Fruit fly (Drosophila melanogaster) whole organism, embryonic: ENCODE data around the gene CG13843.

ENCODE experiments used
- Adf1 ChIP-seq: fragments of 200-800 bp; sonication (Bioruptor generic); IDR thresholded peaks from 2 replicates; pipeline ENCODE4 v1.3.6; 2022; ENCODE audit warnings: missing biosample characterization, missing genetic modification characterization
- BEAF-32 ChIP-seq: fragments of 200-800 bp; sonication (Bioruptor generic); optimal IDR thresholded peaks from 3 replicates; lab custom pipeline; 2017; ENCODE audit warnings: missing biosample characterization, missing genetic modification characterization, mild to moderate bottlenecking, moderate library complexity, missing genetic modification reagents
- CG1024 ChIP-seq: fragments of 200-800 bp; sonication (Bioruptor generic); IDR thresholded peaks from 2 replicates; pipeline ENCODE4 v1.3.6; 2022; ENCODE audit warnings: missing biosample characterization, missing genetic modification characterization
- CG10321 ChIP-seq: fragments of 200-800 bp; sonication (Bioruptor generic); IDR thresholded peaks from 2 replicates; pipeline ENCODE4 v1.3.6; 2022; ENCODE audit warnings: missing biosample characterization, missing genetic modification characterization
- CG12391 ChIP-seq: fragments of 200-800 bp; sonication (Bioruptor generic); optimal IDR thresholded peaks from 3 replicates; lab custom pipeline; 2018; ENCODE audit warnings: missing biosample characterization, mild to moderate bottlenecking, missing genetic modification characterization, moderate library complexity
- CG13296 ChIP-seq: fragments of 200-800 bp; sonication (Bioruptor generic); optimal IDR thresholded peaks from 3 replicates; lab custom pipeline; 2018; ENCODE audit warnings: missing biosample characterization, mild to moderate bottlenecking, missing genetic modification characterization
- CG13894 ChIP-seq: fragments of 200-800 bp; sonication (Bioruptor generic); optimal IDR thresholded peaks from 3 replicates; lab custom pipeline; 2018; ENCODE audit warnings: missing biosample characterization, mild to moderate bottlenecking, missing genetic modification characterization, moderate library complexity
- CG16863 ChIP-seq: fragments of 200-800 bp; sonication (Bioruptor generic); optimal IDR thresholded peaks from 3 replicates; lab custom pipeline; 2016; ENCODE audit warnings: missing biosample characterization, missing genetic modification characterization
- CG17612 ChIP-seq: fragments of 200-800 bp; sonication (Bioruptor generic); IDR thresholded peaks from 2 replicates; pipeline ENCODE4 v1.3.6; 2022; ENCODE audit warnings: missing biosample characterization, missing genetic modification characterization
- CG3065 ChIP-seq: fragments of 200-800 bp; sonication (Bioruptor generic); optimal IDR thresholded peaks from 2 replicates; lab custom pipeline; 2016; ENCODE audit warnings: missing biosample characterization, missing genetic modification characterization
- CG32772 ChIP-seq: fragments of 200-800 bp; sonication (Bioruptor generic); IDR thresholded peaks from 2 replicates; pipeline ENCODE4 v1.3.6; 2022; ENCODE audit warnings: missing biosample characterization, missing genetic modification characterization
- CG34224 ChIP-seq: fragments of 200-800 bp; sonication (Bioruptor generic); IDR thresholded peaks from 3 replicates; pipeline ENCODE4 v1.3.6; 2022; ENCODE audit warnings: missing biosample characterization, missing genetic modification characterization; ENCODE audit not compliant: partially characterized antibody
- CG4360 ChIP-seq: fragments of 200-800 bp; sonication (Bioruptor generic); IDR thresholded peaks from 2 replicates; pipeline ENCODE4 v1.3.6; 2022; ENCODE audit warnings: missing biosample characterization, missing genetic modification characterization
- CG4854 ChIP-seq: fragments of 200-800 bp; sonication (Bioruptor generic); optimal IDR thresholded peaks from 2 replicates; lab custom pipeline; 2016; ENCODE audit warnings: missing biosample characterization, missing genetic modification characterization, inconsistent platforms
- CG6175 ChIP-seq: fragments of 200-800 bp; sonication (Bioruptor generic); IDR thresholded peaks from 3 replicates; pipeline ENCODE4 v1.3.6; 2022; ENCODE audit warnings: missing biosample characterization, missing genetic modification characterization
- CG6654 ChIP-seq: fragments of 200-800 bp; sonication (Bioruptor generic); optimal IDR thresholded peaks from 2 replicates; lab custom pipeline; 2017; ENCODE audit warnings: missing biosample characterization, mild to moderate bottlenecking, missing genetic modification characterization
- CG7745 ChIP-seq: fragments of 200-800 bp; sonication (Bioruptor generic); optimal IDR thresholded peaks from 2 replicates; lab custom pipeline; 2018; ENCODE audit warnings: missing biosample characterization, mild to moderate bottlenecking, missing genetic modification characterization, moderate library complexity
- CG7839 ChIP-seq: fragments of 200-800 bp; sonication (Bioruptor generic); optimal IDR thresholded peaks from 3 replicates; lab custom pipeline; 2018; ENCODE audit warnings: missing biosample characterization, mild to moderate bottlenecking, missing genetic modification characterization, moderate library complexity
- CG7987 ChIP-seq: fragments of 200-800 bp; sonication (Bioruptor generic); optimal IDR thresholded peaks from 2 replicates; lab custom pipeline; 2018; ENCODE audit warnings: missing biosample characterization, mild to moderate bottlenecking, missing genetic modification characterization, moderate library complexity
- CG8359 ChIP-seq: fragments of 200-800 bp; sonication (Bioruptor generic); optimal IDR thresholded peaks from 2 replicates; lab custom pipeline; 2017; ENCODE audit warnings: missing biosample characterization, mild to moderate bottlenecking, missing genetic modification characterization, borderline replicate concordance
- CG9932 ChIP-seq: fragments of 200-800 bp; sonication (Bioruptor generic); IDR thresholded peaks from 2 replicates; pipeline ENCODE4 v1.3.6; 2022; ENCODE audit warnings: missing biosample characterization, missing genetic modification characterization
- Dip2 ChIP-seq: fragments of 200-800 bp; sonication (Bioruptor generic); IDR thresholded peaks from 2 replicates; pipeline ENCODE4 v1.3.6; 2022; ENCODE audit warnings: missing biosample characterization, missing genetic modification characterization
- HLH54F ChIP-seq: fragments of 200-800 bp; sonication (Bioruptor generic); optimal IDR thresholded peaks from 3 replicates; lab custom pipeline; 2016; ENCODE audit warnings: missing biosample characterization, missing genetic modification characterization
- Hey ChIP-seq: fragments of 200-800 bp; sonication (Bioruptor generic); optimal IDR thresholded peaks from 3 replicates; lab custom pipeline; 2018; ENCODE audit warnings: missing biosample characterization, mild to moderate bottlenecking, missing genetic modification characterization
- Lpt ChIP-seq: fragments of >200 bp; optimal IDR thresholded peaks from 2 replicates; lab custom pipeline; 2018; ENCODE audit warnings: missing biosample characterization, missing genetic modification characterization
- NK7.1 ChIP-seq: fragments of 200-800 bp; sonication (Bioruptor generic); optimal IDR thresholded peaks from 3 replicates; lab custom pipeline; 2016; ENCODE audit warnings: missing biosample characterization, missing genetic modification characterization
- Nf-YB ChIP-seq: fragments of 200-800 bp; sonication (Bioruptor generic); optimal IDR thresholded peaks from 3 replicates; lab custom pipeline; 2019; ENCODE audit warnings: missing biosample characterization, mild to moderate bottlenecking, missing genetic modification characterization, moderate library complexity
- Rx ChIP-seq: fragments of 200-800 bp; sonication (Bioruptor generic); IDR thresholded peaks from 2 replicates; pipeline ENCODE4 v1.3.6; 2022; ENCODE audit warnings: missing biosample characterization, missing genetic modification characterization
- abd-A ChIP-seq: fragments of 200-800 bp; sonication (Bioruptor generic); optimal IDR thresholded peaks from 3 replicates; lab custom pipeline; 2019; ENCODE audit warnings: missing biosample characterization, mild to moderate bottlenecking, missing genetic modification characterization, moderate library complexity
- amos ChIP-seq: fragments of 200-800 bp; sonication (Bioruptor generic); IDR thresholded peaks from 2 replicates; pipeline ENCODE4 v1.3.6; 2022; ENCODE audit warnings: missing biosample characterization, missing genetic modification characterization; ENCODE audit not compliant: partially characterized antibody
- ash1 ChIP-seq: fragments of 200-800 bp; sonication (Bioruptor generic); optimal IDR thresholded peaks from 2 replicates; lab custom pipeline; 2018; ENCODE audit warnings: missing biosample characterization, mild to moderate bottlenecking, missing genetic modification characterization
- az2 ChIP-seq: fragments of 200-800 bp; sonication (Bioruptor generic); optimal IDR thresholded peaks from 3 replicates; lab custom pipeline; 2016; ENCODE audit warnings: missing biosample characterization, missing genetic modification characterization
- corto ChIP-seq: fragments of 200-800 bp; sonication (Bioruptor generic); optimal IDR thresholded peaks from 2 replicates; lab custom pipeline; 2016; ENCODE audit warnings: missing biosample characterization, mild to moderate bottlenecking, missing genetic modification characterization, moderate library complexity
- crol ChIP-seq: fragments of 200-800 bp; sonication (Bioruptor generic); IDR thresholded peaks from 2 replicates; pipeline ENCODE4 v1.3.6; 2022; ENCODE audit warnings: missing biosample characterization, missing genetic modification characterization
- dati ChIP-seq: fragments of 200-800 bp; sonication (Bioruptor generic); IDR thresholded peaks from 2 replicates; pipeline ENCODE4 v1.3.6; 2022; ENCODE audit warnings: missing biosample characterization, missing genetic modification characterization
- en ChIP-seq: fragments of 200-800 bp; sonication (Bioruptor generic); optimal IDR thresholded peaks from 2 replicates; lab custom pipeline; 2016; ENCODE audit warnings: missing biosample characterization, missing genetic modification characterization
- grau ChIP-seq: fragments of 200-800 bp; optimal IDR thresholded peaks from 3 replicates; lab custom pipeline; 2019; ENCODE audit warnings: missing biosample characterization, mild to moderate bottlenecking, missing genetic modification characterization, moderate library complexity
- grn ChIP-seq: fragments of 200-800 bp; sonication (Bioruptor generic); optimal IDR thresholded peaks from 3 replicates; lab custom pipeline; 2017; ENCODE audit warnings: missing biosample characterization, missing genetic modification characterization
- ind ChIP-seq: fragments of 200-800 bp; sonication (Bioruptor generic); optimal IDR thresholded peaks from 3 replicates; lab custom pipeline; 2016; ENCODE audit warnings: missing biosample characterization, missing genetic modification characterization
- luna ChIP-seq: fragments of 200-800 bp; sonication (Bioruptor generic); optimal IDR thresholded peaks from 2 replicates; lab custom pipeline; 2016; ENCODE audit warnings: missing biosample characterization, missing genetic modification characterization
- nerfin-2 ChIP-seq: fragments of 200-800 bp; sonication (Bioruptor generic); IDR thresholded peaks from 2 replicates; pipeline ENCODE4 v1.3.6; 2022; ENCODE audit warnings: missing biosample characterization, missing genetic modification characterization; ENCODE audit not compliant: partially characterized antibody
- onecut ChIP-seq: fragments of 200-800 bp; sonication (Bioruptor generic); IDR thresholded peaks from 2 replicates; pipeline ENCODE4 v1.3.6; 2022; ENCODE audit warnings: missing biosample characterization, missing genetic modification characterization
- pb ChIP-seq: fragments of 200-800 bp; sonication (Bioruptor generic); optimal IDR thresholded peaks from 3 replicates; lab custom pipeline; 2016; ENCODE audit warnings: missing biosample characterization, missing genetic modification characterization
- peb ChIP-seq: fragments of 200-800 bp; sonication (Bioruptor generic); IDR thresholded peaks from 2 replicates; pipeline ENCODE4 v1.3.6; 2022; ENCODE audit warnings: missing biosample characterization, missing genetic modification characterization
- psq ChIP-seq: fragments of 200-800 bp; sonication (Bioruptor generic); optimal IDR thresholded peaks from 2 replicates; lab custom pipeline; 2017; ENCODE audit warnings: missing biosample characterization, missing genetic modification characterization
- pum ChIP-seq: fragments of 200-800 bp; sonication (Bioruptor generic); optimal IDR thresholded peaks from 2 replicates; lab custom pipeline; 2016; ENCODE audit warnings: missing biosample characterization, missing genetic modification characterization
- sens-2 ChIP-seq: fragments of 200-800 bp; sonication (Bioruptor generic); IDR thresholded peaks from 2 replicates; pipeline ENCODE4 v1.3.6; 2022; ENCODE audit warnings: missing biosample characterization, missing genetic modification characterization
- sim ChIP-seq: fragments of 200-800 bp; sonication (Bioruptor generic); IDR thresholded peaks from 2 replicates; pipeline ENCODE4 v1.3.6; 2022; ENCODE audit warnings: missing biosample characterization, missing genetic modification characterization
- trem ChIP-seq: fragments of 200-800 bp; optimal IDR thresholded peaks from 3 replicates; lab custom pipeline; 2019; ENCODE audit warnings: missing biosample characterization, mild to moderate bottlenecking, missing genetic modification characterization, moderate library complexity
- wdn ChIP-seq: fragments of 200-800 bp; sonication (Bioruptor generic); IDR thresholded peaks from 2 replicates; pipeline ENCODE4 v1.3.6; 2022; ENCODE audit warnings: missing biosample characterization, missing genetic modification characterization
- zfh2 ChIP-seq: fragments of 200-800 bp; sonication (Bioruptor generic); optimal IDR thresholded peaks from 2 replicates; lab custom pipeline; 2016; ENCODE audit warnings: missing biosample characterization, missing genetic modification characterization

CG13843 gene

DNA sequence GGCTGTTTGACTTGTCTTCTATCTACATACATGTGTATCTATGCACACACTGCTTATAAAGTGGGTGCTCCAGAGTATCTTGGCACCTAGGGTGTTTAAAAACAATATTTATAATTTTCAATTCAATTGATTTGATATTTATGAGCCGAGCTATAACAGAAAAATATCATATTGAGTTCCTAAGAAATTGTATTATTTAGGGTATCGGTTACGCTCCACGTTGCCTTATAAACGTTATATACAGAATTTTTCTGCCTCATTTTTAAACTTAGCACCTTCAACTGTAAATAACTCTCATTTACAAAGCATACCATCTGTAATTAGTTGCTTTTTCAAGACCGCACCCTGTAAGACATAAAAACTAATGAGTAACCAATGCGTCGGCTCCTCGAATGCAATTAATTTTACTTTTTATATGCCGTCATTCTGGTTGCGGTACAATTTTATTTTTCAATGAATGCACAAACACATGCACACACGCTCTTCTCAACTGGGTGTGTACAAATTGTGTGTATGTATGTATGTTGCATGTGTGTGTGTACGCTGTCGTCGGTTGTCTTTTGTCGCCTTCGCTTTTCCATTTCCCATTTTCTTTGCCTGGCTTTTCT lies 18.5 kb upstream of the CG13843 start (continued):
- TF ChIP-seq CG7987 (GFP tag; lab: Kevin White, UChicago) (no peak), zfh2 (GFP tag; lab: Kevin White, UChicago) (no peak), sens-2 (no peak), CG4854 (GFP tag; lab: Kevin White, UChicago) (no peak), CG6654 (GFP tag; lab: Kevin White, UChicago) (peak; percentile 36), ash1 (GFP tag; lab: Kevin White, UChicago) (no peak), CG12391 (tag; lab: Kevin White, UChicago) (peak; percentile 73), CG8359 (GFP tag; lab: Kevin White, UChicago) (peak; percentile 63), abd-A (tag; lab: Kevin White, UChicago) (no peak), Adf1 (GFP tag; lab: Robert Waterston, UW) (no peak), CG32772 (GFP tag; lab: Robert Waterston, UW) (peak; percentile 33; the same call in 1 of the 2 replicates), Lpt (GFP tag; lab: Kevin White, UChicago) (no peak), dati (GFP tag; lab: Robert Waterston, UW) (no peak), nerfin-2 (no peak), onecut (no peak; the same call in 1 of the 2 replicates), CG13296 (no peak), Dip2 (GFP tag; lab: Robert Waterston, UW) (no peak), grn (GFP tag; lab: Kevin White, UChicago) (peak; percentile 31), az2 (GFP tag; lab: Kevin White, UChicago) (peak; percentile 71), trem (tag; lab: Kevin White, UChicago) (peak; percentile 52), CG17612 (GFP tag; lab: Robert Waterston, UW) (no peak), pb (GFP tag; lab: Kevin White, UChicago) (no peak), sim (GFP tag; lab: Robert Waterston, UW) (no peak), CG1024 (GFP tag; lab: Robert Waterston, UW) (no peak), HLH54F (GFP tag; lab: Kevin White, UChicago) (peak; percentile 13), CG9932 (GFP tag; lab: Robert Waterston, UW) (no peak), CG7745 (tag; lab: Kevin White, UChicago) (no peak), Nf-YB (peak; percentile 38), luna (GFP tag; lab: Kevin White, UChicago) (no peak), wdn (GFP tag; lab: Robert Waterston, UW) (no peak), CG6175 (GFP tag; lab: Robert Waterston, UW) (no peak), BEAF-32 (GFP tag; lab: Kevin White, UChicago) (no peak), amos (no peak), corto (no peak), psq (GFP tag; lab: Kevin White, UChicago) (no peak), peb (no peak), CG16863 (peak; percentile 56), CG7839 (tag; lab: Kevin White, UChicago) (peak; percentile 71), CG10321 (GFP tag; lab: Robert Waterston, UW) (no peak), CG34224 (GFP tag; lab: Robert Waterston, UW) (no peak), CG13894 (tag; lab: Kevin White, UChicago) (no peak), en (GFP tag; lab: Kevin White, UChicago) (peak; percentile 13), CG4360 (GFP tag; lab: Robert Waterston, UW) (peak; percentile 40; the same call in 1 of the 2 replicates), grau (peak; percentile 69), ind (GFP tag; lab: Kevin White, UChicago) (peak; percentile 18), crol (GFP tag; lab: Robert Waterston, UW) (no peak; the same call in 1 of the 2 replicates), CG3065 (GFP tag; lab: Kevin White, UChicago) (peak; percentile 28), Rx (no peak), Hey (tag; lab: Kevin White, UChicago) (no peak), NK7.1 (GFP tag; lab: Kevin White, UChicago) (no peak), pum (GFP tag; lab: Kevin White, UChicago) (peak; percentile 47)
